In genomic region chrX:16634708-16635107, ce11 we compare ENCODE assay signal across 2 worm cellular contexts.
TF ChIP-seq lines count a peak whose summit lies in the region.

No protein-coding gene starts in this region.

TF ChIP-seq in whole organism, L1 larva, 84 proteins besides CTCF, POLR2A, EP300 and RAD21 (continued from another document):
- TF ChIP-seq lin-35 (GFP tag; optimal IDR thresholded peaks at IDR 0.05; lab: Kevin White, UChicago) = peak; percentile 26 to 83
- peak in 1 of 2 experiments; percentile 70 for TF ChIP-seq ztf-11 (tag; optimal IDR thresholded peaks at IDR 0.05; lab: Kevin White, UChicago)
- peak; percentile 85 for TF ChIP-seq nhr-20 (tag; optimal IDR thresholded peaks at IDR 0.05; lab: Kevin White, UChicago)
- peak; percentile 38 for TF ChIP-seq zip-4 (GFP tag; optimal IDR thresholded peaks at IDR 0.05; lab: Kevin White, UChicago)
- peak; percentile 46 for TF ChIP-seq unc-130 (tag; optimal IDR thresholded peaks at IDR 0.05; lab: Kevin White, UChicago)
- no peak for TF ChIP-seq ces-1 (GFP tag; optimal IDR thresholded peaks at IDR 0.05; lab: Kevin White, UChicago)
- no peak for TF ChIP-seq hlh-17 (GFP tag; optimal IDR thresholded peaks at IDR 0.05; lab: Kevin White, UChicago; ENCODE audit: borderline replicate concordance)
- TF ChIP-seq rnt-1 (tag; optimal IDR thresholded peaks at IDR 0.05; lab: Kevin White, UChicago) = peak; percentile 76
- TF ChIP-seq nhr-237 (tag; optimal IDR thresholded peaks at IDR 0.05; lab: Kevin White, UChicago) = no peak
- peak; percentile 76 for TF ChIP-seq sox-4 (tag; optimal IDR thresholded peaks at IDR 0.05; lab: Kevin White, UChicago)
- TF ChIP-seq unc-30 (tag; optimal IDR thresholded peaks at IDR 0.05; lab: Kevin White, UChicago) = no peak
- TF ChIP-seq egl-27 (tag; optimal IDR thresholded peaks at IDR 0.05; lab: Kevin White, UChicago) = no peak
- TF ChIP-seq ets-5 (GFP tag; IDR thresholded peaks at IDR 0.05; lab: Robert Waterston, UW) = no peak
- TF ChIP-seq lsy-2 (tag; optimal IDR thresholded peaks at IDR 0.05; lab: Kevin White, UChicago) = peak; percentile 67 to 73
- TF ChIP-seq Y116A8C.19 (tag; optimal IDR thresholded peaks at IDR 0.05; lab: Kevin White, UChicago; ENCODE audit: borderline replicate concordance) = no peak
- TF ChIP-seq dsc-1 (tag; optimal IDR thresholded peaks at IDR 0.05; lab: Kevin White, UChicago) = peak; percentile 82
- peak; percentile 77 for TF ChIP-seq unc-86 (tag; optimal IDR thresholded peaks at IDR 0.05; lab: Kevin White, UChicago)
- TF ChIP-seq vab-15 (tag; optimal IDR thresholded peaks at IDR 0.05; lab: Kevin White, UChicago) = no peak
- TF ChIP-seq unc-62 (GFP tag; optimal IDR thresholded peaks at IDR 0.05; lab: Kevin White, UChicago) = no peak
- no peak for TF ChIP-seq pqm-1 (tag; optimal IDR thresholded peaks at IDR 0.05; lab: Kevin White, UChicago)
- peak; percentile 40 for TF ChIP-seq efl-1 (optimal IDR thresholded peaks at IDR 0.05; lab: Kevin White, UChicago)
- no peak for TF ChIP-seq efl-1 (GFP tag; optimal IDR thresholded peaks at IDR 0.05 in 1 of 2; lab: Kevin White, UChicago)
- peak; percentile 83 for TF ChIP-seq nhr-90 (tag; optimal IDR thresholded peaks at IDR 0.05; lab: Kevin White, UChicago; ENCODE audit: poor library complexity)

TF ChIP-seq in whole organism, young adult, 124 proteins besides CTCF, POLR2A, EP300 and RAD21 (continued from another document):
- TF ChIP-seq snpc-3.4 (tag; optimal IDR thresholded peaks at IDR 0.05; lab: Kevin White, UChicago) = peak; percentile 55
- peak; percentile 68 to 71 for TF ChIP-seq rec-8 (tag; optimal IDR thresholded peaks at IDR 0.05; lab: Kevin White, UChicago)
- TF ChIP-seq T07F8.4 (tag; optimal IDR thresholded peaks at IDR 0.05; lab: Kevin White, UChicago) = peak; percentile 67
